Fruit fly (Drosophila melanogaster) Kc167 (cell line): ENCODE data around the gene CG5516.

ENCODE experiments used
- Myc ChIP-seq: fragments of >200 bp; optimal IDR thresholded peaks from 2 replicates; lab custom pipeline; 2017; ENCODE audit warnings: missing external identifiers
- h ChIP-seq: fragments of >200 bp; optimal IDR thresholded peaks from 3 replicates; lab custom pipeline; 2018; ENCODE audit warnings: missing external identifiers
- psq ChIP-seq: fragments of >200 bp; optimal IDR thresholded peaks from 2 replicates; lab custom pipeline; 2017; ENCODE audit warnings: missing external identifiers
- ttk ChIP-seq: sonication (Bioruptor generic); optimal IDR thresholded peaks from 2 replicates; lab custom pipeline; 2017; ENCODE audit warnings: missing external identifiers

DNA sequence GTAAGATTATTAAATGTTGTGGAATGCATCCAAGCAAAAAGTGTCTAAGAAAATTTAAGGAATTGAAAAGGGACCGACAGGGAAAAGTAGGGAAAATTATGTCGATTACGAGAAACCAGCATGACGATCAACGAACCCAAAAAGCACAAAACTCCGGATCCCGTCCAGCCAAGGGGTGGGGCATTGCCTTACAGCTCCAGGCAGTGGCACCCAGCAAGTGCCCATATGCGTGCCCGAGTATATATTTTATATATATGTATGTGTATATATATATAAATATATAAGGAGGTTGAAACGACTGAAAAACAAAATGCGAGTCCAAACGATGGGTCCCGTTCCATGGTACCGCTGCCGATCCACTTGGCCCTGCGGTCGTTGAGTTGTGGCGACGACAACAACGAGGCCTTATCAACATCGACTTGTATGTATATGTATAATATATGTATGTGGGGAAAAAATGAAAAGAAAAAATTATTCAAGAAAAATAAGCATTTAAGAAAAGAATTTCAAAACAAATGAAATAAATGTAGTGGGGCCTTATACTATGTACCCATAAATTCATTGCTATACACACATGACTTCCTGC lies 23.5 kb downstream of the CG5516 start:
- no peak for TF ChIP-seq psq (lab: Kevin White, UChicago)
- TF ChIP-seq Myc (lab: Kevin White, UChicago), result no peak
- TF ChIP-seq h (lab: Kevin White, UChicago), result no peak
- TF ChIP-seq ttk (lab: Kevin White, UChicago), result no peak
